Worm (Caenorhabditis elegans) whole organism, young adult: Measurements from ENCODE around the gene C55B6.4.

Experiments
- F10E7.11 ChIP-seq: sonication (generic microtip); optimal IDR thresholded peaks from 2 replicates; lab custom pipeline; 2017; ENCODE audit warnings: mild to moderate bottlenecking, missing genetic modification characterization, moderate library complexity, missing compliant biosample characterization
- F22D6.2 ChIP-seq: sonication (generic microtip); optimal IDR thresholded peaks from 2 replicates; lab custom pipeline; 2016; ENCODE audit warnings: mild to moderate bottlenecking, missing genetic modification characterization, missing compliant biosample characterization
- F52B5.7 ChIP-seq: sonication (generic microtip); optimal IDR thresholded peaks from 2 replicates; lab custom pipeline; 2016; ENCODE audit warnings: mild to moderate bottlenecking, missing genetic modification characterization, missing compliant biosample characterization
- F57A8.1 ChIP-seq: fragments of 200-800 bp; sonication (Bioruptor generic); optimal IDR thresholded peaks from 2 replicates; lab custom pipeline; 2018; ENCODE audit warnings: mild to moderate bottlenecking, missing genetic modification characterization, moderate library complexity, missing compliant biosample characterization
- K12H6.12 ChIP-seq: fragments of 200-800 bp; sonication (Bioruptor generic); optimal IDR thresholded peaks from 2 replicates; lab custom pipeline; 2018; ENCODE audit warnings: mild to moderate bottlenecking, missing genetic modification characterization, missing compliant biosample characterization
- T26A5.8 ChIP-seq: sonication (generic microtip); optimal IDR thresholded peaks from 2 replicates; lab custom pipeline; 2016; ENCODE audit warnings: missing genetic modification characterization, missing compliant biosample characterization
- Y53G8AR.9 ChIP-seq: fragments of 200-800 bp; sonication (Bioruptor generic); conservative IDR thresholded peaks from 2 replicates; pipeline ENCODE4 v1.3.6; 2022; ENCODE audit warnings: missing genetic modification reagents, missing genetic modification characterization, missing compliant biosample characterization
- ZK185.1 ChIP-seq: sonication (generic microtip); optimal IDR thresholded peaks from 2 replicates; lab custom pipeline; 2016; ENCODE audit warnings: mild to moderate bottlenecking, missing genetic modification characterization, missing compliant biosample characterization; ENCODE audit not compliant: poor library complexity, severe bottlenecking
- akir-1 ChIP-seq: fragments of 200-800 bp; sonication (Bioruptor generic); optimal IDR thresholded peaks from 2 replicates; lab custom pipeline; 2018; ENCODE audit warnings: mild to moderate bottlenecking, missing genetic modification characterization, moderate library complexity, missing compliant biosample characterization
- ama-1 ChIP-seq, 3 experiments: fragments of 150-350 bp in 1 of 3; sonication (generic microtip) in 2 of 3; optimal IDR thresholded peaks; 2 replicates each; lab custom pipeline; 2014 to 2018; ENCODE audit warnings: missing biosample characterization in 2 of 3, missing genetic modification characterization in 2 of 3, missing genetic modification reagents in 2 of 3
- attf-5 ChIP-seq: fragments of 200-800 bp; sonication (Bioruptor generic); optimal IDR thresholded peaks from 2 replicates; lab custom pipeline; 2018; ENCODE audit warnings: mild to moderate bottlenecking, missing genetic modification characterization, missing compliant biosample characterization
- cebp-1 ChIP-seq, 2 experiments: fragments of 200-800 bp in 1 of 2; sonication (Bioruptor generic) in 1 of 2; sonication (generic microtip) in 1 of 2; IDR thresholded peaks in 1 of 2; optimal IDR thresholded peaks in 1 of 2; 2 replicates each; pipeline versions ENCODE4 v1.3.6 to Lab custom; 2017 to 2022; ENCODE audit warnings: missing compliant biosample characterization in 2 of 2, missing genetic modification characterization in 2 of 2, mild to moderate bottlenecking in 1 of 2, missing genetic modification reagents in 1 of 2, moderate library complexity in 1 of 2
- ceh-100 ChIP-seq: fragments of 200-800 bp; sonication (Bioruptor generic); IDR thresholded peaks from 2 replicates; pipeline ENCODE4 v1.3.6; 2022; ENCODE audit warnings: missing genetic modification reagents, missing genetic modification characterization, missing compliant biosample characterization
- chd-7 ChIP-seq: sonication (generic microtip); optimal IDR thresholded peaks from 2 replicates; lab custom pipeline; 2016; ENCODE audit warnings: mild to moderate bottlenecking, missing genetic modification characterization, moderate library complexity, missing compliant biosample characterization
- die-1 ChIP-seq: sonication (generic microtip); optimal IDR thresholded peaks from 2 replicates; lab custom pipeline; 2016; ENCODE audit warnings: missing genotype, mild to moderate bottlenecking, missing genetic modification characterization, missing compliant biosample characterization
- dpl-1 ChIP-seq: fragments of 150-350 bp; optimal IDR thresholded peaks from 2 replicates; lab custom pipeline; 2014; ENCODE audit warnings: missing biosample characterization, missing genetic modification reagents, missing genetic modification characterization
- ets-4 ChIP-seq: fragments of 200-800 bp; sonication (Bioruptor generic); optimal IDR thresholded peaks from 2 replicates; lab custom pipeline; 2018; ENCODE audit warnings: mild to moderate bottlenecking, missing genetic modification characterization, missing compliant biosample characterization
- fkh-3 ChIP-seq: sonication (generic microtip); optimal IDR thresholded peaks from 2 replicates; lab custom pipeline; 2016; ENCODE audit warnings: mild to moderate bottlenecking, missing genetic modification characterization, missing compliant biosample characterization
- him-1 ChIP-seq: sonication (generic microtip); optimal IDR thresholded peaks from 2 replicates; lab custom pipeline; 2016; ENCODE audit warnings: missing genotype, missing genetic modification reagents, missing genetic modification characterization, missing compliant biosample characterization
- let-607 ChIP-seq, 2 experiments: fragments of 200-800 bp in 1 of 2; sonication (Bioruptor generic) in 1 of 2; sonication (generic microtip) in 1 of 2; optimal IDR thresholded peaks; 2 replicates each; lab custom pipeline; 2016 to 2018; ENCODE audit warnings: mild to moderate bottlenecking in 2 of 2, missing compliant biosample characterization in 2 of 2, missing genetic modification characterization in 2 of 2, moderate library complexity in 2 of 2, missing genotype in 1 of 2
- lin-35 ChIP-seq, 3 experiments: fragments of 150-350 bp in 2 of 3; sonication (generic microtip) in 1 of 3; optimal IDR thresholded peaks; 2 replicates each; lab custom pipeline; 2014 to 2018; ENCODE audit warnings: missing biosample characterization in 3 of 3, missing genetic modification characterization in 3 of 3, missing genetic modification reagents in 3 of 3
- lin-40 ChIP-seq: sonication (generic microtip); optimal IDR thresholded peaks from 2 replicates; lab custom pipeline; 2016; ENCODE audit warnings: missing genetic modification characterization, mild to moderate bottlenecking, missing compliant biosample characterization, missing genotype, missing genetic modification reagents
- lin-54 ChIP-seq: fragments of 200-800 bp; sonication (Bioruptor generic); optimal IDR thresholded peaks from 2 replicates; lab custom pipeline; 2018; ENCODE audit warnings: mild to moderate bottlenecking, missing genetic modification characterization, missing compliant biosample characterization
- madf-10 ChIP-seq: sonication (generic microtip); optimal IDR thresholded peaks from 2 replicates; lab custom pipeline; 2016; ENCODE audit warnings: mild to moderate bottlenecking, missing genetic modification characterization, missing compliant biosample characterization
- madf-6 ChIP-seq: fragments of 200-800 bp; sonication (Bioruptor generic); IDR thresholded peaks from 2 replicates; pipeline ENCODE4 v1.3.6; 2022; ENCODE audit warnings: missing genetic modification reagents, missing genetic modification characterization, missing compliant biosample characterization
- madf-8 ChIP-seq: fragments of 200-800 bp; sonication (Bioruptor generic); conservative IDR thresholded peaks from 2 replicates; pipeline ENCODE4 v1.3.6; 2022; ENCODE audit warnings: missing genetic modification reagents, missing genetic modification characterization, missing compliant biosample characterization
- mcd-1 ChIP-seq: fragments of 200-800 bp; sonication (Bioruptor generic); IDR thresholded peaks from 2 replicates; pipeline ENCODE4 v1.3.6; 2022; ENCODE audit warnings: missing genetic modification reagents, missing genetic modification characterization, missing compliant biosample characterization
- mel-28 ChIP-seq: sonication (generic microtip); optimal IDR thresholded peaks from 2 replicates; lab custom pipeline; 2016; ENCODE audit warnings: borderline replicate concordance, mild to moderate bottlenecking, missing genetic modification characterization, missing compliant biosample characterization
- nfyb-1 ChIP-seq: fragments of 200-800 bp; sonication (Bioruptor generic); IDR thresholded peaks from 2 replicates; pipeline ENCODE4 v1.3.6; 2022; ENCODE audit warnings: missing genetic modification reagents, missing genetic modification characterization, missing compliant biosample characterization
- nhr-179 ChIP-seq: sonication (generic microtip); optimal IDR thresholded peaks from 2 replicates; lab custom pipeline; 2016; ENCODE audit warnings: mild to moderate bottlenecking, missing genetic modification characterization, missing compliant biosample characterization
- nhr-90 ChIP-seq: sonication (generic microtip); optimal IDR thresholded peaks from 2 replicates; lab custom pipeline; 2016; ENCODE audit warnings: missing genotype, mild to moderate bottlenecking, missing genetic modification characterization, missing compliant biosample characterization
- pha-4 ChIP-seq: fragments of 150-350 bp; sonication (generic microtip); optimal IDR thresholded peaks from 2 replicates; lab custom pipeline; 2014; ENCODE audit warnings: missing biosample characterization, missing genetic modification reagents, missing genetic modification characterization
- rpc-1 ChIP-seq, 2 experiments: fragments of 150-350 bp in 1 of 2; sonication (generic microtip) in 1 of 2; optimal IDR thresholded peaks; 2 replicates each; lab custom pipeline; 2014 to 2018; ENCODE audit warnings: missing biosample characterization in 1 of 2, missing genetic modification characterization in 1 of 2, missing genetic modification reagents in 1 of 2, missing genotype in 1 of 2
- sea-2 ChIP-seq: fragments of 200-800 bp; sonication (Bioruptor generic); IDR thresholded peaks from 2 replicates; pipeline ENCODE4 v1.3.6; 2022; ENCODE audit warnings: missing genetic modification characterization, missing compliant biosample characterization
- snpc-1.1 ChIP-seq: sonication (generic microtip); optimal IDR thresholded peaks from 2 replicates; lab custom pipeline; 2017; ENCODE audit warnings: missing genetic modification characterization, mild to moderate bottlenecking, missing compliant biosample characterization, antibody characterized with exemption, moderate library complexity, missing genotype, missing genetic modification reagents; ENCODE audit not compliant: insufficient read depth
- snpc-1.3 ChIP-seq: sonication (generic microtip); optimal IDR thresholded peaks from 2 replicates; lab custom pipeline; 2017; ENCODE audit warnings: missing genetic modification characterization, mild to moderate bottlenecking, missing compliant biosample characterization, antibody characterized with exemption, moderate library complexity, missing genotype, missing genetic modification reagents; ENCODE audit not compliant: insufficient read depth
- snpc-4 ChIP-seq, 5 experiments: fragments of 150-350 bp in 1 of 5; sonication (generic microtip) in 4 of 5; optimal IDR thresholded peaks; 2 replicates each; lab custom pipeline; 2014 to 2018; ENCODE audit warnings: missing genetic modification characterization in 5 of 5, missing biosample characterization in 3 of 5, antibody characterized with exemption in 2 of 5, mild to moderate bottlenecking in 2 of 5, missing compliant biosample characterization in 2 of 5, missing genotype in 2 of 5, moderate library complexity in 2 of 5, missing genetic modification reagents in 1 of 5
- xnd-1 ChIP-seq: sonication (generic microtip); optimal IDR thresholded peaks from 2 replicates; lab custom pipeline; 2016; ENCODE audit warnings: missing genotype, missing genetic modification reagents, missing genetic modification characterization, missing compliant biosample characterization
- zfh-2 ChIP-seq: fragments of 200-800 bp; sonication (Bioruptor generic); conservative IDR thresholded peaks from 2 replicates; pipeline ENCODE4 v1.3.6; 2022; ENCODE audit warnings: missing genetic modification reagents, missing genetic modification characterization, missing compliant biosample characterization
- ztf-26 ChIP-seq: sonication (generic microtip); optimal IDR thresholded peaks from 2 replicates; lab custom pipeline; 2017; ENCODE audit warnings: missing genetic modification characterization, missing compliant biosample characterization
- ztf-28 ChIP-seq: fragments of 200-800 bp; sonication (Bioruptor generic); IDR thresholded peaks from 2 replicates; pipeline ENCODE4 v1.3.6; 2022; ENCODE audit warnings: missing genetic modification reagents, missing genetic modification characterization, missing compliant biosample characterization

The C55B6.4 gene

ce11 chrX:7232158-7232822 lies 44.8 kb upstream of the C55B6.4 start (continued):
- TF ChIP-seq fkh-3 (tag; lab: Kevin White, UChicago) (no peak), ztf-28 (0 out of 2 replicates have a peak, but pooled peaks have one; percentile 45), ceh-100 (GFP tag; lab: Robert Waterston, UW) (0 out of 2 replicates have a peak, but pooled peaks have one; percentile 6), die-1 (tag; lab: Kevin White, UChicago) (no peak), F10E7.11 (no peak), mcd-1 (peak; percentile 44; the same call in 1 of the 2 replicates), F57A8.1 (GFP tag; lab: Kevin White, UChicago) (no peak), nhr-179 (tag; lab: Kevin White, UChicago) (no peak), snpc-4 (GFP tag; optimal IDR thresholded peaks at IDR 0.05; lab: Kevin White, UChicago) (no peak), snpc-4 (tag; optimal IDR thresholded peaks at IDR 0.05; lab: Kevin White, UChicago) (peak in 1 of 4 experiments; percentile 2), chd-7 (tag; lab: Kevin White, UChicago) (peak; percentile 49), sea-2 (GFP tag; lab: Robert Waterston, UW) (no peak), ama-1 (optimal IDR thresholded peaks at IDR 0.05; lab: Kevin White, UChicago) (peak; percentile 83), ama-1 (GFP tag; optimal IDR thresholded peaks at IDR 0.05; lab: Kevin White, UChicago) (no peak), xnd-1 (tag; lab: Kevin White, UChicago) (peak; percentile 40), ets-4 (no peak), lin-54 (GFP tag; lab: Kevin White, UChicago) (peak; percentile 27), madf-6 (GFP tag; lab: Robert Waterston, UW) (peak; percentile 80), zfh-2 (GFP tag; lab: Robert Waterston, UW) (peak; percentile 81), madf-8 (GFP tag; lab: Robert Waterston, UW) (peak; percentile 43; the same call in 1 of the 2 replicates)

ce11 chrX:7230877-7231276 lies 43.4 kb upstream of the C55B6.4 start:
- TF ChIP-seq akir-1 (GFP tag; lab: Kevin White, UChicago), result no peak
- TF ChIP-seq zfh-2 (GFP tag; lab: Robert Waterston, UW), result peak; percentile 67
- TF ChIP-seq nfyb-1 (GFP tag; lab: Robert Waterston, UW), result 0 out of 2 replicates have a peak, but pooled peaks have one; percentile 37

ce11 chrX:7230321-7230720 lies 42.8 kb upstream of the C55B6.4 start:
- TF ChIP-seq let-607 (tag; optimal IDR thresholded peaks at IDR 0.05; lab: Kevin White, UChicago) (no peak), attf-5 (GFP tag; lab: Kevin White, UChicago) (no peak), F22D6.2 (no peak), lin-40 (tag; lab: Kevin White, UChicago) (peak; percentile 30), chd-7 (tag; lab: Kevin White, UChicago) (no peak), madf-10 (tag; lab: Kevin White, UChicago) (no peak), dpl-1 (GFP tag; lab: Kevin White, UChicago) (no peak), mel-28 (tag; lab: Kevin White, UChicago) (no peak), rpc-1 (optimal IDR thresholded peaks at IDR 0.05; lab: Kevin White, UChicago) (no peak), rpc-1 (tag; optimal IDR thresholded peaks at IDR 0.05; lab: Kevin White, UChicago) (no peak), K12H6.12 (tag; lab: Kevin White, UChicago) (peak; percentile 5), snpc-1.1 (tag; lab: Kevin White, UChicago) (no peak), cebp-1 (GFP tag; IDR thresholded peaks at IDR 0.05; lab: Robert Waterston, UW) (no peak), cebp-1 (tag; optimal IDR thresholded peaks at IDR 0.05; lab: Kevin White, UChicago) (peak; percentile 69), nhr-90 (tag; lab: Kevin White, UChicago) (peak; percentile 9), T26A5.8 (tag; lab: Kevin White, UChicago) (no peak), sea-2 (GFP tag; lab: Robert Waterston, UW) (no peak), ztf-26 (tag; lab: Kevin White, UChicago) (no peak), Y53G8AR.9 (GFP tag; lab: Robert Waterston, UW) (0 out of 2 replicates have a peak, but pooled peaks have one; percentile 15), snpc-1.3 (tag; lab: Kevin White, UChicago) (no peak), pha-4 (tag; lab: Kevin White, UChicago) (no peak), ZK185.1 (tag; lab: Kevin White, UChicago) (no peak), F52B5.7 (tag; lab: Kevin White, UChicago) (no peak), him-1 (tag; lab: Kevin White, UChicago) (no peak), lin-35 (GFP tag; optimal IDR thresholded peaks at IDR 0.05; lab: Kevin White, UChicago) (peak in 1 of 3 experiments; percentile 29)
